Fruit fly (Drosophila melanogaster): ENCODE data around the gene Usp32.

The Usp32 gene

DNA sequence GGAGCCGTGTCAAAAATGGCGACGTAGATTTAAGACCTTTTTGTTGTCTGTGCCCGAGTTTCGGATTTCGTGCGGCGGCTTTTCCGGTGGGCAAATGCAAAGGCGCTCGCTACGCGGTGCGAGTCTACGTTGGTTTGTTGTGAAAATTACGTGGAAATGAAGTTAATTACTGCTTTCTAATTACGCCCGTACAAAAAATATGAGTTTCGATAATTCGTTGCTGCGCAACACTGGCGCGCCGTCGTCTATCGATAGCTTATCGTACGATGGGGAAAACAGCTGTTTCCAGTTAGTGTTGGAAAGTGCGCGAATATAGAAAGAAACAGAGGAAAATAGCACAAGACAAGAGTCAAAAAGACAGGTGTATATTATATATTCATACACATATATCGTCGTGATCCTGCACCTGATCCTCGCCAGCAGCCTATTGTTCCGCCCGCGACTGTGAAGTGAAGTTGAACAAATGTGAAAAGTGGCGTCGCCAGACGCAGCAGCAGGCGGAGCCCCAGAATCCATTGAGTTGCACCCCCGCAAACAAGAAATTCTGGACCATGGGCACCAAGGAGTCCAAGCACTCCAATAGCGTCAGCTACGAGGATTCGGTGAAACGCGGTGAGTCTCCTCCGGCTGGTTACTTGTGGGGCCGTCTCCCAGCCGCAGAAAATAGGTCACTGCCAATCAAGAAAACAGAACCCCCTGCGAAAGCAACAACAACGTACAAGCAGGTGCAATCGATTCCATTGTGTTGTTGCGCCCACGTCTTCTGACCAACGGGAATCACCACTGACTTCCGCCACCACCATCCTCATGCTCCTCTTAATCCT lies at the start of gene Usp32, which contains the start of gene Rab8 (continued):
- no peak for TF ChIP-seq CG11902 (GFP tag; optimal IDR thresholded peaks at IDR 0.05)
- no peak for TF ChIP-seq Blimp-1 (GFP tag; optimal IDR thresholded peaks at IDR 0.05)
- peak; percentile 23 for TF ChIP-seq CG6792 (GFP tag; optimal IDR thresholded peaks at IDR 0.05)
- no peak for TF ChIP-seq CG10631 (GFP tag; optimal IDR thresholded peaks at IDR 0.05)
- TF ChIP-seq Ets21C (GFP tag; optimal IDR thresholded peaks at IDR 0.05): no peak
- TF ChIP-seq fkh (GFP tag; optimal IDR thresholded peaks at IDR 0.05): no peak
- TF ChIP-seq Eip75B (GFP tag; optimal IDR thresholded peaks at IDR 0.05): peak; percentile 47
- no peak for TF ChIP-seq CG32006 (GFP tag; optimal IDR thresholded peaks at IDR 0.05)
- TF ChIP-seq CG6276 (GFP tag; optimal IDR thresholded peaks at IDR 0.05): no peak
- TF ChIP-seq lz (GFP tag; optimal IDR thresholded peaks at IDR 0.05): peak; percentile 70

DNA sequence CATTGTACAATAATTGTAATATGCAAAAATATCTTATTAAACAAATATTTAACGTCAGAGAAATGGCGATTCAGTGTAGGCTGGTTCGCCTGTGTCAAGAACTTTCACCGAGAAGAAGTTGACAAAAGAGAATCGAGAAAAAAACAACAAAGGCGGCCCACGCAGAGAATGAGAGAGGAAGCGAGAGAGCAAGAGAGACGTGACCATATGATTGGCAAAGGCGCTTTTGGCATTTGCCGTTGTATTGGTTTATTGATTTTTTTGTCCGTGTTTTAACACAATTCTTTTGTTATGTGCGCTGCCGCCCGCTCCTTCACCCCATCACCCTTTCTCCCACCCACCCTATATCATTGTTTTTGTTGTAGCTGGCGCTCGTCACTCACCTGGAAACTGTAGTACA lies 37.7 kb upstream of the Usp32 start:
- TF ChIP-seq Ets96B (tag; optimal IDR thresholded peaks at IDR 0.05): no peak
- TF ChIP-seq CG6792 (GFP tag; optimal IDR thresholded peaks at IDR 0.05): peak; percentile 38
- no peak for TF ChIP-seq CG11294 (GFP tag; IDR thresholded peaks at IDR 0.05)
- no peak for TF ChIP-seq CG16779 (tag; optimal IDR thresholded peaks at IDR 0.05)
- TF ChIP-seq CG8319 (GFP tag; optimal IDR thresholded peaks at IDR 0.05): no peak
- no peak for TF ChIP-seq Hr39 (GFP tag; optimal IDR thresholded peaks at IDR 0.05)
- peak; percentile 17 for TF ChIP-seq topi (GFP tag; optimal IDR thresholded peaks at IDR 0.05)
- TF ChIP-seq fd85E (GFP tag; optimal IDR thresholded peaks at IDR 0.05): no peak
- TF ChIP-seq pdm3 (GFP tag; optimal IDR thresholded peaks at IDR 0.05): no peak
- TF ChIP-seq Eip75B (GFP tag; optimal IDR thresholded peaks at IDR 0.05): no peak
- TF ChIP-seq Eip78C (GFP tag): peak; percentile 83
- no peak for TF ChIP-seq CG11902 (GFP tag; optimal IDR thresholded peaks at IDR 0.05)
- peak; percentile 45 for TF ChIP-seq Eip93F (GFP tag; optimal IDR thresholded peaks at IDR 0.05)
- TF ChIP-seq CG6163 (GFP tag; IDR thresholded peaks at IDR 0.05): peak; percentile 47; the same call in 2 of the 3 replicates
- peak in 1 of 2 experiments; percentile 71 for TF ChIP-seq ss (GFP tag; optimal IDR thresholded peaks at IDR 0.05)
- peak; percentile 9 for TF ChIP-seq lz (GFP tag; optimal IDR thresholded peaks at IDR 0.05)
- TF ChIP-seq cyc (GFP tag; optimal IDR thresholded peaks at IDR 0.05): no peak
- no peak for TF ChIP-seq CG3032 (tag; optimal IDR thresholded peaks at IDR 0.05)
- TF ChIP-seq CG8119 (GFP tag; IDR thresholded peaks at IDR 0.05): peak; percentile 22; the same call in 1 of the 3 replicates
- TF ChIP-seq esn (GFP tag; optimal IDR thresholded peaks at IDR 0.05): peak; percentile 54
- TF ChIP-seq salr (GFP tag; optimal IDR thresholded peaks at IDR 0.05): no peak
- 0 out of 2 replicates have a peak, but pooled peaks have one; percentile 12 for TF ChIP-seq CG15336 (GFP tag; IDR thresholded peaks at IDR 0.05)
- TF ChIP-seq Blimp-1 (GFP tag; optimal IDR thresholded peaks at IDR 0.05): peak; percentile 81
- TF ChIP-seq Sox15 (GFP tag; optimal IDR thresholded peaks at IDR 0.05): no peak
- no peak for TF ChIP-seq CG1621 (tag; optimal IDR thresholded peaks at IDR 0.05)
- TF ChIP-seq Sox14 (GFP tag; optimal IDR thresholded peaks at IDR 0.05): peak; percentile 71
- peak; percentile 58 for TF ChIP-seq CG6854 (GFP tag; optimal IDR thresholded peaks at IDR 0.05)
- TF ChIP-seq CG9139 (GFP tag; optimal IDR thresholded peaks at IDR 0.05): no peak
- TF ChIP-seq CG31627 (GFP tag; optimal IDR thresholded peaks at IDR 0.05): no peak
- TF ChIP-seq eg (GFP tag; IDR thresholded peaks at IDR 0.05): no peak
- no peak for TF ChIP-seq CG3919 (GFP tag; optimal IDR thresholded peaks at IDR 0.05)

DNA sequence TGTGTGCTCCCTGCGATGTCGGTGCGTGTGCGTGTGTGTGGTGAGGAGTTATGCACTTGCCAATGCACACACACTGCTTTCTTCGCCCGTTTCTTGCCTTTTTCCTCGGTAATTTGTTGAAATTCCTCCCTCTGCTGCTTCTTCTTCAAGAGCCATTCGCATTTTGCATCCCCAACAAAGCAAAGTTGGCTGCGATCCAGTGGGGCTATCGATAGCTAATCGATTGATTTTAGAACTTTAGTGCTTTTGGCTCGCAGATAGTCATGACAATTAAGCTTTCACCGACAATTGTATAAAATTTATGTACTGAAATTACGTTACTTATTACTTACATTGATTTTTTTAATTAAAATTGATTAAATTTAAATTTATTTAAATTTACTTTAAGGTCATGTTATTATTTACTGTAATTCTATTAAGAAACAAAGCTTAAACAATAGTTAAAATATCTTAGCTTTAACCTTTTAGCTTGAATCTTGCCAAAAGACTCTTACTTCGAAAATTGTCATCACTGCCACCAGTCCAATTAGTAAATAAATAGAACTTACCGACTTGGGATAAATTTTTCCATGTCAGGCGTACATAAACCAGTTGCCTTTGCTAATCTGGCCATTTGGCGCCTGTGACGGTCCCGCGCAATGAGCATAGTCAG lies 36.7 kb upstream of the Usp32 start, which contains the start of the genes trc and CG32221:
Gene trc (minus strand): TSS at position 162 of the 652 bp plus-strand sequence.
Gene CG32221 (plus strand): TSS at position 528 of the 652 bp plus-strand sequence.
- peak in 1 of 2 experiments; percentile 24 for TF ChIP-seq salr (GFP tag; optimal IDR thresholded peaks at IDR 0.05)
- no peak for TF ChIP-seq CG6276 (GFP tag; optimal IDR thresholded peaks at IDR 0.05)
- TF ChIP-seq CG3032 (tag; optimal IDR thresholded peaks at IDR 0.05): peak; percentile 29
- peak; percentile 34 for TF ChIP-seq CG31627 (GFP tag; optimal IDR thresholded peaks at IDR 0.05)
- TF ChIP-seq CG8119 (GFP tag; IDR thresholded peaks at IDR 0.05): no peak
- no peak for TF ChIP-seq CG4318 (GFP tag; optimal IDR thresholded peaks at IDR 0.05)
- TF ChIP-seq esn (GFP tag; optimal IDR thresholded peaks at IDR 0.05): peak; percentile 35
- TF ChIP-seq CG8632 (GFP tag; optimal IDR thresholded peaks at IDR 0.05): no peak
- no peak for TF ChIP-seq Eip78C (GFP tag)
- no peak for TF ChIP-seq fd59A (GFP tag; optimal IDR thresholded peaks at IDR 0.05)
- TF ChIP-seq CG6163 (GFP tag; IDR thresholded peaks at IDR 0.05): peak; percentile 43; the same call in 2 of the 3 replicates
- no peak for TF ChIP-seq Sox15 (GFP tag; optimal IDR thresholded peaks at IDR 0.05)
- TF ChIP-seq Lpt (GFP tag; optimal IDR thresholded peaks at IDR 0.05): no peak
- peak; percentile 36 for TF ChIP-seq Sox14 (GFP tag; optimal IDR thresholded peaks at IDR 0.05)
- TF ChIP-seq CG3919 (GFP tag; optimal IDR thresholded peaks at IDR 0.05): no peak
- no peak for TF ChIP-seq Hr38 (GFP tag; optimal IDR thresholded peaks at IDR 0.05)
- TF ChIP-seq topi (GFP tag; optimal IDR thresholded peaks at IDR 0.05): no peak
- no peak for TF ChIP-seq dsx (GFP tag; optimal IDR thresholded peaks at IDR 0.05; ENCODE audit: poor library complexity, severe bottlenecking)
